Fruit fly (Drosophila melanogaster): ENCODE data around the gene CG32074.

DNA sequence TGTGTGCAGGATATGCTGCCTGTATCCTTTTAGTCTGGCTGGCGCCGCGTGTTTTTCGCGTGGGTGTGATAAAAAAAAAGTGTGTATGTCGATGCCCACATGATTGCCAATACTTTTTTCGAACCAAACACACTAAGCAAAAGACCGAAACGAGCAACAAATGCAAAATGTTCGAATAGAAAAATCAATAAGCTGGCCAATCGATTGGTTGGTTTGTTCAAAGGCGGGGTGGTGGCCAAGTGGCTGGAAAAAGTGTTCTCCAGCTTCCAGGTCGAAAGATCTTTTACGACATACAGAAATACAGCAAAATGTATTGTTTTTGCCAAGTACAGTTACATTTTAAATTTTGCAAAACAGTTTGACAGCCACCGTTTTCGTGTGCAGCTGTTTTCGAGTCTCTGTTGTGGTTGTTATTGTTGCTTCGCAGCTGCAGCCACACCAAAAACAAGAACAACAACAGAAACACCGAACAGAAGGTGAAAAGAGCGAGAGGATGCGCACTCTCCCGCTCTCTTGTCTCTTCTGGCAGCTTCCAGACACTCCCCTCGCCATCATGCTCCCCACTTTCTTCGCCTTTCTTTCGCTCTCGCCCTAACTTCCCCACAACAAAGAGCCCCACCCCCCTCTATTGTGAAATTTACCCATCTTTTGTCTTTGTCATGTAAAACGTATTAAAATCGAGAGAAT is 8.4 kb downstream of the CG32074 start:
- TF ChIP-seq CG8478 (optimal IDR thresholded peaks at IDR 0.05) = no peak
- TF ChIP-seq pan (optimal IDR thresholded peaks at IDR 0.05) = no peak
- TF ChIP-seq usp (GFP tag; optimal IDR thresholded peaks at IDR 0.05) = no peak
